Worm (Caenorhabditis elegans) whole organism, L4 larva: ENCODE measurements around the gene R13H4.2.

Experiments used
- T20F7.1 ChIP-seq: fragments of 200-800 bp; sonication (Bioruptor generic); optimal IDR thresholded peaks from 2 replicates; lab custom pipeline; 2018; ENCODE audit warnings: mild to moderate bottlenecking, missing genetic modification characterization, missing compliant biosample characterization
- attf-4 ChIP-seq: sonication (generic microtip); optimal IDR thresholded peaks from 3 replicates; lab custom pipeline; 2017; ENCODE audit warnings: missing biosample characterization, missing genetic modification characterization
- ceh-20 ChIP-seq: fragments of 200-800 bp; sonication (Bioruptor generic); IDR thresholded peaks from 2 replicates; pipeline ENCODE4 v1.3.6; 2022; ENCODE audit warnings: missing genetic modification reagents, missing genetic modification characterization, missing compliant biosample characterization
- ceh-62 ChIP-seq: sonication (generic microtip); optimal IDR thresholded peaks from 2 replicates; lab custom pipeline; 2017; ENCODE audit warnings: missing biosample characterization, missing genetic modification characterization
- ctbp-1 ChIP-seq: fragments of 200-800 bp; sonication (Bioruptor generic); IDR thresholded peaks from 2 replicates; pipeline ENCODE4 v1.3.6; 2022; ENCODE audit warnings: missing genetic modification reagents, missing genetic modification characterization, missing compliant biosample characterization
- daf-19 ChIP-seq: fragments of 200-800 bp; sonication (Bioruptor generic); conservative IDR thresholded peaks from 2 replicates; pipeline ENCODE4 v1.3.6; 2022; ENCODE audit warnings: missing genetic modification characterization, missing compliant biosample characterization
- dmd-6 ChIP-seq: fragments of 200-800 bp; sonication (Bioruptor generic); IDR thresholded peaks from 2 replicates; pipeline ENCODE4 v1.3.6; 2022; ENCODE audit warnings: missing genetic modification reagents, missing genetic modification characterization, missing compliant biosample characterization
- dmd-8 ChIP-seq: fragments of 200-800 bp; sonication (Bioruptor generic); IDR thresholded peaks from 2 replicates; pipeline ENCODE4 v1.3.6; 2022; ENCODE audit warnings: missing genetic modification characterization, missing compliant biosample characterization
- duxl-1 ChIP-seq: sonication (generic microtip); optimal IDR thresholded peaks from 2 replicates; lab custom pipeline; 2016; ENCODE audit warnings: mild to moderate bottlenecking, missing genetic modification characterization, moderate library complexity, missing compliant biosample characterization; ENCODE audit not compliant: poor library complexity
- dve-1 ChIP-seq: sonication (generic microtip); optimal IDR thresholded peaks from 2 replicates; lab custom pipeline; 2017; ENCODE audit warnings: antibody characterized with exemption, mild to moderate bottlenecking, missing genetic modification characterization, missing compliant biosample characterization; ENCODE audit not compliant: insufficient read depth
- fkh-10 ChIP-seq: fragments of 150-350 bp; optimal IDR thresholded peaks from 2 replicates; lab custom pipeline; 2014; ENCODE audit warnings: missing biosample characterization, missing genetic modification reagents, missing genetic modification characterization
- gei-8 ChIP-seq: fragments of 200-800 bp; sonication (Bioruptor generic); optimal IDR thresholded peaks from 2 replicates; lab custom pipeline; 2018; ENCODE audit warnings: mild to moderate bottlenecking, missing genetic modification characterization, missing compliant biosample characterization
- hif-1 ChIP-seq, 2 experiments: sonication (generic microtip); optimal IDR thresholded peaks; 2 replicates each; lab custom pipeline; 2016 to 2017; ENCODE audit warnings: missing compliant biosample characterization in 2 of 2, missing genetic modification characterization in 2 of 2, missing genetic modification reagents in 2 of 2, missing genotype in 2 of 2, mild to moderate bottlenecking in 1 of 2
- hlh-11 ChIP-seq: fragments of 200-800 bp; sonication (Bioruptor generic); optimal IDR thresholded peaks from 2 replicates; lab custom pipeline; 2018; ENCODE audit warnings: mild to moderate bottlenecking, missing genetic modification characterization, missing compliant biosample characterization
- hlh-30 ChIP-seq: sonication (generic microtip); optimal IDR thresholded peaks from 2 replicates; lab custom pipeline; 2017; ENCODE audit warnings: antibody characterized with exemption, mild to moderate bottlenecking, missing genetic modification characterization, missing compliant biosample characterization; ENCODE audit not compliant: insufficient read depth
- lin-15B ChIP-seq: fragments of 150-350 bp; sonication (generic microtip); optimal IDR thresholded peaks from 3 replicates; lab custom pipeline; 2014; ENCODE audit warnings: missing biosample characterization, missing genetic modification characterization
- lsy-2 ChIP-seq, 2 experiments: fragments of 150-350 bp in 1 of 2; sonication (generic microtip) in 1 of 2; optimal IDR thresholded peaks; 2 replicates each; lab custom pipeline; 2014 to 2017; ENCODE audit warnings: missing biosample characterization in 2 of 2, missing genetic modification characterization in 2 of 2
- mdl-1 ChIP-seq, 2 experiments: fragments of 150-350 bp in 1 of 2; sonication (generic microtip) in 1 of 2; optimal IDR thresholded peaks; 2 replicates each; lab custom pipeline; 2014 to 2017; ENCODE audit warnings: missing biosample characterization in 2 of 2, missing genetic modification characterization in 2 of 2
- mep-1 ChIP-seq: fragments of 150-350 bp; sonication (generic microtip); optimal IDR thresholded peaks from 3 replicates; lab custom pipeline; 2014; ENCODE audit warnings: missing biosample characterization, missing genetic modification characterization
- mxl-2 ChIP-seq: fragments of 200-800 bp; sonication (Bioruptor generic); conservative IDR thresholded peaks from 2 replicates; pipeline ENCODE4 v1.3.6; 2022; ENCODE audit warnings: missing genetic modification reagents, missing genetic modification characterization, missing compliant biosample characterization
- mxl-3 ChIP-seq: fragments of 200-800 bp; sonication (Bioruptor generic); optimal IDR thresholded peaks from 2 replicates; lab custom pipeline; 2018; ENCODE audit warnings: mild to moderate bottlenecking, missing genetic modification characterization, missing compliant biosample characterization
- nhr-102 ChIP-seq: sonication (generic microtip); optimal IDR thresholded peaks from 2 replicates; lab custom pipeline; 2016; ENCODE audit warnings: mild to moderate bottlenecking, missing genetic modification characterization, moderate library complexity, missing compliant biosample characterization
- nhr-11 ChIP-seq: fragments of 150-350 bp; optimal IDR thresholded peaks from 2 replicates; lab custom pipeline; 2014; ENCODE audit warnings: missing biosample characterization, missing genetic modification characterization
- nhr-237 ChIP-seq: sonication (generic microtip); optimal IDR thresholded peaks from 2 replicates; lab custom pipeline; 2017; ENCODE audit warnings: missing biosample characterization, missing genetic modification characterization
- nhr-28 ChIP-seq: fragments of 150-350 bp; optimal IDR thresholded peaks from 2 replicates; lab custom pipeline; 2014; ENCODE audit warnings: missing biosample characterization, missing genetic modification characterization
- nhr-41 ChIP-seq: fragments of 200-800 bp; sonication (Bioruptor generic); IDR thresholded peaks from 2 replicates; pipeline ENCODE4 v1.3.6; 2022; ENCODE audit warnings: missing genetic modification reagents, missing genetic modification characterization, missing compliant biosample characterization
- nhr-48 ChIP-seq: sonication (generic microtip); optimal IDR thresholded peaks from 2 replicates; lab custom pipeline; 2016; ENCODE audit warnings: mild to moderate bottlenecking, missing genetic modification characterization, missing compliant biosample characterization
- nhr-6 ChIP-seq: fragments of 150-350 bp; optimal IDR thresholded peaks from 2 replicates; lab custom pipeline; 2014; ENCODE audit warnings: missing biosample characterization, missing genetic modification characterization
- pha-4 ChIP-seq, 2 experiments: fragments of 150-350 bp in 1 of 2; fragments of 200-800 bp in 1 of 2; sonication (Bioruptor generic) in 1 of 2; IDR thresholded peaks in 1 of 2; optimal IDR thresholded peaks in 1 of 2; 2 replicates each; pipeline versions ENCODE4 v1.3.6 to Lab custom; 2014 to 2022; ENCODE audit warnings: missing genetic modification characterization in 2 of 2, missing genetic modification reagents in 2 of 2, missing biosample characterization in 1 of 2, missing compliant biosample characterization in 1 of 2
- saeg-2 ChIP-seq: fragments of 200-800 bp; sonication (Bioruptor generic); IDR thresholded peaks from 2 replicates; pipeline ENCODE4 v1.3.6; 2022; ENCODE audit warnings: missing genetic modification reagents, missing genetic modification characterization, missing compliant biosample characterization
- spr-1 ChIP-seq: sonication (generic microtip); optimal IDR thresholded peaks from 2 replicates; lab custom pipeline; 2016; ENCODE audit warnings: mild to moderate bottlenecking, missing genetic modification characterization, missing compliant biosample characterization
- tag-97 ChIP-seq: fragments of 200-800 bp; sonication (Bioruptor generic); IDR thresholded peaks from 2 replicates; pipeline ENCODE4 v1.3.6; 2022; ENCODE audit warnings: missing genetic modification characterization, missing compliant biosample characterization
- unc-39 ChIP-seq: sonication (generic microtip); optimal IDR thresholded peaks from 2 replicates; lab custom pipeline; 2017; ENCODE audit warnings: missing biosample characterization, missing genetic modification characterization
- zfp-3 ChIP-seq: fragments of 200-800 bp; sonication (Bioruptor generic); conservative IDR thresholded peaks from 2 replicates; pipeline ENCODE4 v1.3.6; 2022; ENCODE audit warnings: missing genetic modification reagents, missing genetic modification characterization, missing compliant biosample characterization
- ztf-11 ChIP-seq: fragments of 150-350 bp; optimal IDR thresholded peaks from 2 replicates; lab custom pipeline; 2014; ENCODE audit warnings: missing biosample characterization, missing genetic modification characterization

Gene R13H4.2

DNA sequence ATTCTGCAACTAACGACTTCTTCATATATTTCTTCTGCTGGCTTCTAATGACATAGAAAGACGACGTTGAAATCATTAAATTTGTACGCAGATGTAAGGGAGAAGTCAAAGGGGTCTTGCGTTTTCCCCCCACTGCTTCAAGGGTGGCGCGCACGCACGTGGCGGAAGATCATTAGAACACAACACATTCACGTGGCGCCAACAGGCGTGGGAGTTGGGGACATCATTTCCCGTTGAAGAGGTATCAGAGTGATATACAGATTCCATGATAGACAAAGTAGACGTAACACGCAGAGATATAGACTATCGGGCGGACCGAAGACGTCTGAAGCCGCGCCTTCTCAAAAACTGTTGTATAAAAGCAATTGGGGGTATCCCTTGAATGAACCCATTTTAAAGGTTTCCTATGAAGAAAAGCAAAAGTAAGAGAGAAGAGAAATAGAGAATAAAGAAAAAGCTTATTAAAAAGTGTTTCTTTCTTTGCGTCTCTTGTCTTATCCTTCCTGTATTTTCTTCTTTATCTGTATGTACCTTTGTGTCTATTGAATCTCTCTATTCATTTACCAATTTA lies 36.9 kb upstream of the R13H4.2 start (continued):
- TF ChIP-seq nhr-102 (peak; percentile 84), hlh-30 (tag; lab: Kevin White, UChicago) (peak; percentile 82), daf-19 (GFP tag; lab: Robert Waterston, UW) (no peak), hlh-11 (tag; lab: Kevin White, UChicago) (peak; percentile 94), spr-1 (tag; lab: Kevin White, UChicago) (peak; percentile 84), nhr-11 (tag; lab: Kevin White, UChicago) (peak; percentile 27), hif-1 (tag; optimal IDR thresholded peaks at IDR 0.05; lab: Kevin White, UChicago) (no peak), tag-97 (GFP tag; lab: Robert Waterston, UW) (no peak), ceh-20 (GFP tag; lab: Robert Waterston, UW) (peak; percentile 65; the same call in 1 of the 2 replicates), mxl-2 (peak; percentile 94), nhr-48 (tag; lab: Kevin White, UChicago) (peak; percentile 99), fkh-10 (no peak), nhr-41 (GFP tag; lab: Robert Waterston, UW) (peak; percentile 44; the same call in 1 of the 2 replicates), nhr-28 (tag; lab: Kevin White, UChicago) (peak; percentile 32), dmd-6 (GFP tag; lab: Robert Waterston, UW) (peak; percentile 82), saeg-2 (GFP tag; lab: Robert Waterston, UW) (0 out of 2 replicates have a peak, but pooled peaks have one; percentile 5), zfp-3 (GFP tag; lab: Robert Waterston, UW) (no peak), pha-4 (GFP tag; IDR thresholded peaks at IDR 0.05; lab: Robert Waterston, UW) (no peak), pha-4 (tag; optimal IDR thresholded peaks at IDR 0.05; lab: Kevin White, UChicago) (no peak), ctbp-1 (peak; percentile 74), nhr-237 (tag; lab: Kevin White, UChicago) (no peak), nhr-6 (tag; lab: Kevin White, UChicago) (no peak), lin-15B (tag; lab: Kevin White, UChicago) (no peak), duxl-1 (tag; lab: Kevin White, UChicago) (peak; percentile 28), mep-1 (peak; percentile 49), gei-8 (GFP tag; lab: Kevin White, UChicago) (peak; percentile 11), mxl-3 (peak; percentile 99), ceh-62 (tag; lab: Kevin White, UChicago) (no peak), mdl-1 (tag; optimal IDR thresholded peaks at IDR 0.05; lab: Kevin White, UChicago) (peak; percentile 88 to 92), lsy-2 (tag; optimal IDR thresholded peaks at IDR 0.05; lab: Kevin White, UChicago) (peak in 1 of 2 experiments; percentile 67)
- TF ChIP-seq, all 104 proteins: peak for 32

ce11 chrV:11800486-11800885 lies 35.7 kb upstream of the R13H4.2 start:
- no peak for TF ChIP-seq unc-39 (tag; lab: Kevin White, UChicago)
- peak; percentile 56 for TF ChIP-seq nhr-48 (tag; lab: Kevin White, UChicago)
- no peak for TF ChIP-seq dmd-8 (GFP tag; lab: Robert Waterston, UW)
- no peak for TF ChIP-seq mxl-2
- TF ChIP-seq daf-19 (GFP tag; lab: Robert Waterston, UW): no peak
- TF ChIP-seq hlh-11 (tag; lab: Kevin White, UChicago): peak; percentile 20
- TF ChIP-seq ztf-11 (tag; lab: Kevin White, UChicago): no peak
- no peak for TF ChIP-seq attf-4 (tag; lab: Kevin White, UChicago)
- TF ChIP-seq spr-1 (tag; lab: Kevin White, UChicago): no peak
- peak in 1 of 2 experiments; percentile 17 for TF ChIP-seq mdl-1 (tag; optimal IDR thresholded peaks at IDR 0.05; lab: Kevin White, UChicago)
- peak; percentile 28 for TF ChIP-seq nhr-28 (tag; lab: Kevin White, UChicago)
- TF ChIP-seq T20F7.1 (GFP tag; lab: Kevin White, UChicago): peak; percentile 24
- no peak for TF ChIP-seq ceh-62 (tag; lab: Kevin White, UChicago)
- TF ChIP-seq lsy-2 (tag; optimal IDR thresholded peaks at IDR 0.05; lab: Kevin White, UChicago): peak in 1 of 2 experiments; percentile 34
- TF ChIP-seq nhr-11 (tag; lab: Kevin White, UChicago): no peak
- peak; percentile 1 for TF ChIP-seq dve-1
- no peak for TF ChIP-seq nhr-6 (tag; lab: Kevin White, UChicago)
